Fruit fly (Drosophila melanogaster) whole organism, embryonic: ENCODE data around the gene Art2.
A peak's percentile ranks its signal among the peaks of the same experiment; 100 is the strongest.

Source experiments
- BtbVII ChIP-seq: fragments of 200-800 bp; sonication (Bioruptor generic); optimal IDR thresholded peaks from 3 replicates; lab custom pipeline; 2017; ENCODE audit warnings: missing biosample characterization, mild to moderate bottlenecking, missing genetic modification characterization
- CG10543 ChIP-seq: fragments of 200-800 bp; sonication (Bioruptor generic); optimal IDR thresholded peaks from 3 replicates; lab custom pipeline; 2017; ENCODE audit warnings: missing biosample characterization, mild to moderate bottlenecking, missing genetic modification characterization, moderate library complexity
- CG10565 ChIP-seq: fragments of 200-800 bp; sonication (Bioruptor generic); optimal IDR thresholded peaks from 3 replicates; lab custom pipeline; 2016; ENCODE audit warnings: missing biosample characterization, mild to moderate bottlenecking, missing genetic modification characterization
- CG11723 ChIP-seq: fragments of 200-800 bp; sonication (Bioruptor generic); optimal IDR thresholded peaks from 2 replicates; lab custom pipeline; 2017; ENCODE audit warnings: missing biosample characterization, mild to moderate bottlenecking, missing genetic modification characterization
- CG1233 ChIP-seq: fragments of 200-800 bp; sonication (Bioruptor generic); optimal IDR thresholded peaks from 4 replicates; lab custom pipeline; 2018; ENCODE audit warnings: missing biosample characterization, mild to moderate bottlenecking, missing genetic modification characterization
- CG12769 ChIP-seq: fragments of 200-800 bp; sonication (Bioruptor generic); optimal IDR thresholded peaks from 2 replicates; lab custom pipeline; 2019; ENCODE audit warnings: missing biosample characterization, mild to moderate bottlenecking, missing genetic modification characterization, moderate library complexity
- CG15011 ChIP-seq: fragments of 200-800 bp; sonication (Bioruptor generic); optimal IDR thresholded peaks from 3 replicates; lab custom pipeline; 2018; ENCODE audit warnings: missing biosample characterization, mild to moderate bottlenecking, missing genetic modification characterization
- CG1529 ChIP-seq: fragments of 200-800 bp; sonication (Bioruptor generic); optimal IDR thresholded peaks from 3 replicates; lab custom pipeline; 2018; ENCODE audit warnings: missing biosample characterization, missing genetic modification characterization
- CG15696 ChIP-seq: fragments of 200-800 bp; sonication (Bioruptor generic); optimal IDR thresholded peaks from 2 replicates; lab custom pipeline; 2019; ENCODE audit warnings: missing biosample characterization, mild to moderate bottlenecking, missing genetic modification characterization, moderate library complexity
- CG16813 ChIP-seq: fragments of 200-800 bp; sonication (Bioruptor generic); IDR thresholded peaks from 3 replicates; pipeline ENCODE4 v1.3.6; 2022; ENCODE audit warnings: missing biosample characterization, missing genetic modification characterization; ENCODE audit not compliant: partially characterized antibody
- CG18262 ChIP-seq: fragments of 200-800 bp; optimal IDR thresholded peaks from 3 replicates; lab custom pipeline; 2019; ENCODE audit warnings: missing biosample characterization, mild to moderate bottlenecking, missing genetic modification characterization, moderate library complexity
- CG31441 ChIP-seq: fragments of 200-800 bp; sonication (Bioruptor generic); IDR thresholded peaks from 2 replicates; pipeline ENCODE4 v1.3.6; 2022; ENCODE audit warnings: missing biosample characterization, missing genetic modification characterization
- CG32767 ChIP-seq: fragments of 200-800 bp; sonication (Bioruptor generic); IDR thresholded peaks from 2 replicates; pipeline ENCODE4 v1.3.6; 2022; ENCODE audit warnings: missing biosample characterization, missing genetic modification characterization
- CG4328 ChIP-seq: fragments of 200-800 bp; sonication (Bioruptor generic); optimal IDR thresholded peaks from 3 replicates; lab custom pipeline; 2017; ENCODE audit warnings: missing biosample characterization, missing genetic modification reagents, missing genetic modification characterization
- CG7357 ChIP-seq: fragments of 200-800 bp; sonication (Bioruptor generic); IDR thresholded peaks from 3 replicates; pipeline ENCODE4 v1.3.6; 2022; ENCODE audit warnings: missing biosample characterization, missing genetic modification characterization
- CG7928 ChIP-seq: fragments of 200-800 bp; sonication (Bioruptor generic); optimal IDR thresholded peaks from 2 replicates; lab custom pipeline; 2017; ENCODE audit warnings: missing biosample characterization, mild to moderate bottlenecking, missing genetic modification characterization
- CG7963 ChIP-seq: fragments of 200-800 bp; sonication (Bioruptor generic); IDR thresholded peaks from 3 replicates; pipeline ENCODE4 v1.3.6; 2022; ENCODE audit warnings: missing biosample characterization, missing genetic modification characterization; ENCODE audit not compliant: partially characterized antibody
- CG8281 ChIP-seq: fragments of 200-800 bp; sonication (Bioruptor generic); optimal IDR thresholded peaks from 2 replicates; lab custom pipeline; 2018; ENCODE audit warnings: missing biosample characterization, mild to moderate bottlenecking, missing genetic modification characterization, moderate library complexity
- CG9932 ChIP-seq: fragments of 200-800 bp; sonication (Bioruptor generic); IDR thresholded peaks from 2 replicates; pipeline ENCODE4 v1.3.6; 2022; ENCODE audit warnings: missing biosample characterization, missing genetic modification characterization
- Dbx ChIP-seq: fragments of 200-800 bp; sonication (Bioruptor generic); IDR thresholded peaks from 3 replicates; pipeline ENCODE4 v1.3.6; 2022; ENCODE audit warnings: missing biosample characterization, missing genetic modification characterization
- Doc3 ChIP-seq: fragments of 200-800 bp; sonication (Bioruptor generic); IDR thresholded peaks from 3 replicates; pipeline ENCODE4 v1.3.6; 2022; ENCODE audit warnings: missing biosample characterization, missing genetic modification characterization; ENCODE audit not compliant: partially characterized antibody
- ERR ChIP-seq: fragments of 200-800 bp; sonication (Bioruptor generic); optimal IDR thresholded peaks from 2 replicates; lab custom pipeline; 2016; ENCODE audit warnings: missing biosample characterization, missing genetic modification characterization
- Elba2 ChIP-seq: fragments of 200-800 bp; sonication (Bioruptor generic); optimal IDR thresholded peaks from 3 replicates; lab custom pipeline; 2016; ENCODE audit warnings: missing biosample characterization, missing genetic modification characterization
- Hmr ChIP-seq: fragments of 200-800 bp; sonication (Bioruptor generic); optimal IDR thresholded peaks from 3 replicates; lab custom pipeline; 2017; ENCODE audit warnings: mild to moderate bottlenecking, missing biosample characterization, missing genetic modification reagents, missing genetic modification characterization
- NK7.1 ChIP-seq: fragments of 200-800 bp; sonication (Bioruptor generic); optimal IDR thresholded peaks from 3 replicates; lab custom pipeline; 2016; ENCODE audit warnings: missing biosample characterization, missing genetic modification characterization
- Opbp ChIP-seq: fragments of 200-800 bp; sonication (Bioruptor generic); IDR thresholded peaks from 3 replicates; pipeline ENCODE4 v1.3.6; 2022; ENCODE audit warnings: missing biosample characterization, missing genetic modification characterization; ENCODE audit not compliant: partially characterized antibody
- Optix ChIP-seq: fragments of 200-800 bp; sonication (Bioruptor generic); IDR thresholded peaks from 3 replicates; pipeline ENCODE4 v1.3.6; 2022; ENCODE audit warnings: missing biosample characterization, missing genetic modification characterization
- Ravus ChIP-seq: fragments of 200-800 bp; sonication (Bioruptor generic); IDR thresholded peaks from 2 replicates; pipeline ENCODE4 v1.3.6; 2022; ENCODE audit warnings: missing biosample characterization, missing genetic modification characterization
- Sin3A ChIP-seq: fragments of >200 bp; optimal IDR thresholded peaks from 2 replicates; lab custom pipeline; 2018
- Usf ChIP-seq: fragments of 200-800 bp; sonication (Bioruptor generic); optimal IDR thresholded peaks from 2 replicates; lab custom pipeline; 2017; ENCODE audit warnings: missing genotype, missing biosample characterization, missing genetic modification characterization
- ac ChIP-seq: fragments of 200-800 bp; sonication (Bioruptor generic); optimal IDR thresholded peaks from 3 replicates; lab custom pipeline; 2017; ENCODE audit warnings: missing biosample characterization, mild to moderate bottlenecking, missing genetic modification characterization
- ap ChIP-seq: fragments of 200-800 bp; sonication (Bioruptor generic); IDR thresholded peaks from 2 replicates; pipeline ENCODE4 v1.3.6; 2022; ENCODE audit warnings: missing biosample characterization, missing genetic modification characterization
- ato ChIP-seq: fragments of 200-800 bp; sonication (Bioruptor generic); IDR thresholded peaks from 2 replicates; pipeline ENCODE4 v1.3.6; 2022; ENCODE audit warnings: missing biosample characterization, missing genetic modification characterization; ENCODE audit not compliant: partially characterized antibody
- az2 ChIP-seq: fragments of 200-800 bp; sonication (Bioruptor generic); optimal IDR thresholded peaks from 3 replicates; lab custom pipeline; 2016; ENCODE audit warnings: missing biosample characterization, missing genetic modification characterization
- bowl ChIP-seq: fragments of 200-800 bp; sonication (Bioruptor generic); IDR thresholded peaks from 2 replicates; pipeline ENCODE4 v1.3.6; 2022; ENCODE audit warnings: missing biosample characterization, missing genetic modification characterization
- btn ChIP-seq: fragments of 200-800 bp; sonication (Bioruptor generic); optimal IDR thresholded peaks from 2 replicates; lab custom pipeline; 2016; ENCODE audit warnings: missing biosample characterization, missing genetic modification characterization
- chn ChIP-seq: fragments of 200-800 bp; sonication (Bioruptor generic); optimal IDR thresholded peaks from 2 replicates; lab custom pipeline; 2016; ENCODE audit warnings: missing biosample characterization, missing genetic modification characterization
- crp ChIP-seq, 2 experiments: fragments of 200-800 bp; sonication (Bioruptor generic); optimal IDR thresholded peaks; 2 replicates in 1 of 2; 3 replicates in 1 of 2; lab custom pipeline; 2017; ENCODE audit warnings: missing biosample characterization in 2 of 2, missing genetic modification characterization in 2 of 2, mild to moderate bottlenecking in 1 of 2, moderate library complexity in 1 of 2
- cwo ChIP-seq: fragments of 200-800 bp; sonication (Bioruptor generic); optimal IDR thresholded peaks from 3 replicates; lab custom pipeline; 2017; ENCODE audit warnings: missing biosample characterization, missing genetic modification characterization, mild to moderate bottlenecking, moderate library complexity, missing genetic modification reagents
- dmrt11E ChIP-seq: fragments of 200-800 bp; sonication (Bioruptor generic); optimal IDR thresholded peaks from 3 replicates; lab custom pipeline; 2018; ENCODE audit warnings: missing biosample characterization, mild to moderate bottlenecking, missing genetic modification characterization, moderate library complexity
- gem ChIP-seq: fragments of 200-800 bp; sonication (Bioruptor generic); optimal IDR thresholded peaks from 2 replicates; lab custom pipeline; 2019; ENCODE audit warnings: missing biosample characterization, mild to moderate bottlenecking, missing genetic modification characterization, moderate library complexity
- gsb-n ChIP-seq: fragments of 200-800 bp; sonication (Bioruptor generic); optimal IDR thresholded peaks from 3 replicates; lab custom pipeline; 2018; ENCODE audit warnings: missing biosample characterization, mild to moderate bottlenecking, missing genetic modification characterization
- gt ChIP-seq: fragments of 200-800 bp; sonication (Bioruptor generic); IDR thresholded peaks from 2 replicates; pipeline ENCODE4 v1.3.6; 2022; ENCODE audit warnings: missing biosample characterization, missing genetic modification characterization
- hbn ChIP-seq: fragments of 200-800 bp; sonication (Bioruptor generic); IDR thresholded peaks from 2 replicates; pipeline ENCODE4 v1.3.6; 2022; ENCODE audit warnings: missing biosample characterization, missing genetic modification characterization; ENCODE audit not compliant: partially characterized antibody
- ranshi ChIP-seq: fragments of 200-800 bp; sonication (Bioruptor generic); IDR thresholded peaks from 2 replicates; pipeline ENCODE4 v1.3.6; 2022; ENCODE audit warnings: missing biosample characterization, missing genetic modification characterization
- sd ChIP-seq: fragments of 200-800 bp; sonication (Bioruptor generic); optimal IDR thresholded peaks from 3 replicates; lab custom pipeline; 2018; ENCODE audit warnings: missing biosample characterization, mild to moderate bottlenecking, missing genetic modification characterization, moderate library complexity
- slbo ChIP-seq: fragments of 200-800 bp; sonication (Bioruptor generic); IDR thresholded peaks from 2 replicates; pipeline ENCODE4 v1.3.6; 2022; ENCODE audit warnings: missing biosample characterization, missing genetic modification characterization
- stwl ChIP-seq: fragments of 200-800 bp; sonication (Bioruptor generic); optimal IDR thresholded peaks from 3 replicates; lab custom pipeline; 2018; ENCODE audit warnings: missing biosample characterization, mild to moderate bottlenecking, missing genetic modification characterization, moderate library complexity
- tio ChIP-seq: fragments of 200-800 bp; sonication (Bioruptor generic); optimal IDR thresholded peaks from 2 replicates; lab custom pipeline; 2017; ENCODE audit warnings: missing biosample characterization, missing genetic modification characterization, inconsistent platforms
- tx ChIP-seq: fragments of 200-800 bp; sonication (Bioruptor generic); optimal IDR thresholded peaks from 2 replicates; lab custom pipeline; 2016; ENCODE audit warnings: missing biosample characterization, missing genetic modification characterization
- yki ChIP-seq: fragments of >200 bp; optimal IDR thresholded peaks from 3 replicates; lab custom pipeline; 2018

The Art2 gene

DNA sequence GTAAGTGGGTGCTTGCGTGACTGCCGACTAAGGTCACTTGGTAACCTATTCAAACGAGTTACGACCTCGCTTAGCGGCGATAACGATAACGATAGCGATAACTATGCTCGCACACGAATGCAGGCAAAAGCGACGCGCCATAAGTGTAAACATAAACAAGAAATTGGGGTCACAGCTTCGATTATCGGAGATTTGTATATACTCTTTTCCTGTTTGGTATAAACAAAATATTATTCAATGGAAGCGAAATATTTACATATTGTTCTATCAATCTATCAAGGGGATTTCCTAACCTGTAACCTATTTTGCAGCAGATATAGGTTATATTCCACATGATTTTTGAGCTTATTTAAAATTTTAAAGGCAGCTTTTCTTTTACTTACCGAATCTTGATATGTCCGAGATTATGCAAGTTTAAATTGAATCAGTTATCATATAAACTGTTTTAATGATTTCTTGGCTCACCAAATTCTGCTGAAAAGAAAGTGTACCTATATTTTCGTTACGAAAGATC is 4.9 kb upstream of the Art2 start (continued):
- TF ChIP-seq CG15696 (tag; lab: Kevin White, UChicago) (no peak), chn (GFP tag; lab: Kevin White, UChicago) (no peak), slbo (no peak), ap (GFP tag; lab: Robert Waterston, UW) (no peak), btn (no peak), CG7928 (GFP tag; lab: Kevin White, UChicago) (no peak), hbn (GFP tag; lab: Robert Waterston, UW) (no peak), Dbx (GFP tag; lab: Robert Waterston, UW) (no peak), CG10565 (GFP tag; lab: Kevin White, UChicago) (no peak), CG1233 (peak; percentile 12), CG15011 (GFP tag; lab: Kevin White, UChicago) (no peak), stwl (peak; percentile 19), Opbp (GFP tag; lab: Robert Waterston, UW) (no peak; the same call in 2 of the 3 replicates), CG32767 (GFP tag; lab: Robert Waterston, UW) (no peak), ato (GFP tag; lab: Robert Waterston, UW) (no peak), yki (lab: Kevin White, UChicago) (no peak), CG11723 (GFP tag; lab: Kevin White, UChicago) (no peak), CG18262 (tag; lab: Kevin White, UChicago) (peak; percentile 69), BtbVII (GFP tag; lab: Kevin White, UChicago) (no peak), CG7357 (GFP tag; lab: Robert Waterston, UW) (no peak), CG31441 (0 out of 2 replicates have a peak, but pooled peaks have one; percentile 38), ERR (no peak), CG1529 (GFP tag; lab: Kevin White, UChicago) (no peak), CG8281 (no peak), Elba2 (GFP tag; lab: Kevin White, UChicago) (no peak), gsb-n (tag; lab: Kevin White, UChicago) (no peak), cwo (GFP tag; lab: Kevin White, UChicago) (no peak), CG10543 (GFP tag; lab: Kevin White, UChicago) (no peak), gt (GFP tag; lab: Robert Waterston, UW) (no peak), Ravus (GFP tag; lab: Robert Waterston, UW) (no peak), ac (no peak), az2 (GFP tag; lab: Kevin White, UChicago) (no peak), tio (peak; percentile 15), Optix (GFP tag; lab: Robert Waterston, UW) (no peak), Usf (GFP tag; lab: Kevin White, UChicago) (no peak), tx (GFP tag; lab: Kevin White, UChicago) (peak; percentile 1), Doc3 (GFP tag; lab: Robert Waterston, UW) (0 out of 3 replicates have a peak, but pooled peaks have one; percentile 19), CG9932 (no peak), CG7963 (GFP tag; lab: Robert Waterston, UW) (0 out of 3 replicates have a peak, but pooled peaks have one; percentile 18), CG16813 (no peak), crp (GFP tag; optimal IDR thresholded peaks at IDR 0.05; lab: Kevin White, UChicago) (no peak), CG4328 (GFP tag; lab: Kevin White, UChicago) (no peak), Hmr (GFP tag; lab: Kevin White, UChicago) (no peak), gem (tag; lab: Kevin White, UChicago) (peak; percentile 52), CG12769 (tag; lab: Kevin White, UChicago) (no peak), NK7.1 (GFP tag; lab: Kevin White, UChicago) (no peak), Sin3A (no peak), ranshi (no peak), bowl (GFP tag; lab: Robert Waterston, UW) (no peak), sd (no peak), dmrt11E (tag; lab: Kevin White, UChicago) (no peak)
